Fruit fly (Drosophila melanogaster) Kc167 (cell line): ENCODE results near the gene Pex5.

ENCODE experiments used
- Sin3A ChIP-seq: fragments of >200 bp; optimal IDR thresholded peaks from 2 replicates; lab custom pipeline; 2018; ENCODE audit warnings: missing external identifiers
- h ChIP-seq: fragments of >200 bp; optimal IDR thresholded peaks from 3 replicates; lab custom pipeline; 2018; ENCODE audit warnings: missing external identifiers
- psq ChIP-seq: fragments of >200 bp; optimal IDR thresholded peaks from 2 replicates; lab custom pipeline; 2017; ENCODE audit warnings: missing external identifiers

- TF ChIP-seq psq (lab: Kevin White, UChicago) (no peak), h (lab: Kevin White, UChicago) (no peak), Sin3A (lab: Kevin White, UChicago) (no peak)
These were observed 47.8 kb downstream of the Pex5 start for dm6 chrX:1821039-1821438.
